Fruit fly (Drosophila melanogaster) whole organism, embryonic: Measurements from ENCODE around the gene SNRPG.

Experiments used
- Aef1 ChIP-seq: fragments of 200-800 bp; sonication (Bioruptor generic); IDR thresholded peaks from 3 replicates; pipeline ENCODE4 v1.3.6; 2022; ENCODE audit warnings: missing biosample characterization, missing genetic modification characterization
- CG10267 ChIP-seq: fragments of 200-800 bp; sonication (Bioruptor generic); optimal IDR thresholded peaks from 2 replicates; lab custom pipeline; 2018; ENCODE audit warnings: missing biosample characterization, mild to moderate bottlenecking, missing genetic modification characterization, moderate library complexity
- CG11093 ChIP-seq: fragments of 200-800 bp; sonication (Bioruptor generic); IDR thresholded peaks from 3 replicates; pipeline ENCODE4 v1.3.6; 2022; ENCODE audit warnings: missing biosample characterization, missing genetic modification characterization
- CG11560 ChIP-seq: fragments of 200-800 bp; sonication (Bioruptor generic); IDR thresholded peaks from 3 replicates; pipeline ENCODE4 v1.3.6; 2022; ENCODE audit warnings: missing biosample characterization, missing genetic modification characterization
- CG11696 ChIP-seq: fragments of 200-800 bp; sonication (Bioruptor generic); IDR thresholded peaks from 2 replicates; pipeline ENCODE4 v1.3.6; 2022; ENCODE audit warnings: missing biosample characterization, missing genetic modification characterization
- CG12071 ChIP-seq: fragments of 200-800 bp; sonication (Bioruptor generic); optimal IDR thresholded peaks from 3 replicates; lab custom pipeline; 2018; ENCODE audit warnings: missing biosample characterization, mild to moderate bottlenecking, missing genetic modification characterization
- CG13123 ChIP-seq: fragments of 200-800 bp; sonication (Bioruptor generic); optimal IDR thresholded peaks from 2 replicates; lab custom pipeline; 2016; ENCODE audit warnings: missing biosample characterization, missing genetic modification characterization
- CG14667 ChIP-seq: fragments of 200-800 bp; sonication (Bioruptor generic); IDR thresholded peaks from 2 replicates; pipeline ENCODE4 v1.3.6; 2022; ENCODE audit warnings: missing biosample characterization, missing genetic modification characterization
- CG14710 ChIP-seq: fragments of 200-800 bp; sonication (Bioruptor generic); optimal IDR thresholded peaks from 3 replicates; lab custom pipeline; 2019; ENCODE audit warnings: missing biosample characterization, mild to moderate bottlenecking, missing genetic modification characterization, moderate library complexity
- CG15269 ChIP-seq: fragments of 200-800 bp; sonication (Bioruptor generic); optimal IDR thresholded peaks from 2 replicates; lab custom pipeline; 2018; ENCODE audit warnings: missing biosample characterization, mild to moderate bottlenecking, missing genetic modification characterization, moderate library complexity
- CG16779 ChIP-seq: fragments of 200-800 bp; sonication (Bioruptor generic); IDR thresholded peaks from 2 replicates; pipeline ENCODE4 v1.3.6; 2022; ENCODE audit warnings: missing biosample characterization, missing genetic modification characterization
- CG16863 ChIP-seq: fragments of 200-800 bp; sonication (Bioruptor generic); optimal IDR thresholded peaks from 3 replicates; lab custom pipeline; 2016; ENCODE audit warnings: missing biosample characterization, missing genetic modification characterization
- CG30403 ChIP-seq: fragments of 200-800 bp; sonication (Bioruptor generic); optimal IDR thresholded peaks from 3 replicates; lab custom pipeline; 2016; ENCODE audit warnings: missing biosample characterization, missing genetic modification characterization
- CG34376 ChIP-seq: fragments of 200-800 bp; sonication (Bioruptor generic); optimal IDR thresholded peaks from 2 replicates; lab custom pipeline; 2018; ENCODE audit warnings: missing biosample characterization, mild to moderate bottlenecking, missing genetic modification characterization
- CG4360 ChIP-seq: fragments of 200-800 bp; sonication (Bioruptor generic); IDR thresholded peaks from 2 replicates; pipeline ENCODE4 v1.3.6; 2022; ENCODE audit warnings: missing biosample characterization, missing genetic modification characterization
- CG5180 ChIP-seq: fragments of 200-800 bp; sonication (Bioruptor generic); optimal IDR thresholded peaks from 3 replicates; lab custom pipeline; 2017; ENCODE audit warnings: missing biosample characterization, missing genetic modification characterization, mild to moderate bottlenecking, moderate library complexity, missing genetic modification reagents
- CG5245 ChIP-seq: fragments of 200-800 bp; sonication (Bioruptor generic); optimal IDR thresholded peaks from 3 replicates; lab custom pipeline; 2016; ENCODE audit warnings: missing biosample characterization, missing genetic modification characterization
- CG6683 ChIP-seq: fragments of 200-800 bp; sonication (Bioruptor generic); optimal IDR thresholded peaks from 2 replicates; lab custom pipeline; 2017; ENCODE audit warnings: missing biosample characterization, mild to moderate bottlenecking, missing genetic modification characterization, missing genetic modification reagents
- CG7839 ChIP-seq: fragments of 200-800 bp; sonication (Bioruptor generic); optimal IDR thresholded peaks from 3 replicates; lab custom pipeline; 2018; ENCODE audit warnings: missing biosample characterization, mild to moderate bottlenecking, missing genetic modification characterization, moderate library complexity
- CG9437 ChIP-seq: fragments of 200-800 bp; sonication (Bioruptor generic); optimal IDR thresholded peaks from 2 replicates; lab custom pipeline; 2018; ENCODE audit warnings: missing biosample characterization, mild to moderate bottlenecking, missing genetic modification characterization
- Ets97D ChIP-seq: fragments of 200-800 bp; sonication (Bioruptor generic); optimal IDR thresholded peaks from 3 replicates; lab custom pipeline; 2016; ENCODE audit warnings: missing biosample characterization, missing genetic modification characterization
- Fer1 ChIP-seq: fragments of 200-800 bp; sonication (Bioruptor generic); optimal IDR thresholded peaks from 2 replicates; lab custom pipeline; 2017; ENCODE audit warnings: missing biosample characterization, mild to moderate bottlenecking, missing genetic modification characterization
- HmgD ChIP-seq: fragments of 200-800 bp; sonication (Bioruptor generic); optimal IDR thresholded peaks from 3 replicates; lab custom pipeline; 2016; ENCODE audit warnings: missing biosample characterization, missing genetic modification characterization
- NfI ChIP-seq: fragments of 200-800 bp; sonication (Bioruptor generic); optimal IDR thresholded peaks from 3 replicates; lab custom pipeline; 2018; ENCODE audit warnings: missing biosample characterization, mild to moderate bottlenecking, missing genetic modification characterization, moderate library complexity
- Oaz ChIP-seq: fragments of 200-800 bp; sonication (Bioruptor generic); IDR thresholded peaks from 2 replicates; pipeline ENCODE4 v1.3.6; 2022; ENCODE audit warnings: missing biosample characterization, missing genetic modification characterization
- Rx ChIP-seq: fragments of 200-800 bp; sonication (Bioruptor generic); IDR thresholded peaks from 2 replicates; pipeline ENCODE4 v1.3.6; 2022; ENCODE audit warnings: missing biosample characterization, missing genetic modification characterization
- Sox102F ChIP-seq: fragments of 200-800 bp; sonication (Bioruptor generic); optimal IDR thresholded peaks from 2 replicates; lab custom pipeline; 2018; ENCODE audit warnings: missing biosample characterization, mild to moderate bottlenecking, missing genetic modification characterization, moderate library complexity
- ash1 ChIP-seq: fragments of 200-800 bp; sonication (Bioruptor generic); optimal IDR thresholded peaks from 2 replicates; lab custom pipeline; 2018; ENCODE audit warnings: missing biosample characterization, mild to moderate bottlenecking, missing genetic modification characterization
- btn ChIP-seq: fragments of 200-800 bp; sonication (Bioruptor generic); optimal IDR thresholded peaks from 2 replicates; lab custom pipeline; 2016; ENCODE audit warnings: missing biosample characterization, missing genetic modification characterization
- chn ChIP-seq: fragments of 200-800 bp; sonication (Bioruptor generic); optimal IDR thresholded peaks from 2 replicates; lab custom pipeline; 2016; ENCODE audit warnings: missing biosample characterization, missing genetic modification characterization
- dpn ChIP-seq, 2 experiments: fragments of 200-800 bp; sonication (Bioruptor generic); optimal IDR thresholded peaks; 3 replicates each; lab custom pipeline; 2016; ENCODE audit warnings: missing biosample characterization in 2 of 2, missing genetic modification characterization in 2 of 2
- ems ChIP-seq: fragments of 200-800 bp; sonication (Bioruptor generic); optimal IDR thresholded peaks from 3 replicates; lab custom pipeline; 2016; ENCODE audit warnings: missing biosample characterization, missing genetic modification characterization
- en ChIP-seq: fragments of 200-800 bp; sonication (Bioruptor generic); optimal IDR thresholded peaks from 2 replicates; lab custom pipeline; 2016; ENCODE audit warnings: missing biosample characterization, missing genetic modification characterization
- exex ChIP-seq: fragments of 200-800 bp; sonication (Bioruptor generic); optimal IDR thresholded peaks from 4 replicates; lab custom pipeline; 2018; ENCODE audit warnings: missing biosample characterization, mild to moderate bottlenecking, missing genetic modification characterization, moderate library complexity
- fu2 ChIP-seq: fragments of 200-800 bp; sonication (Bioruptor generic); optimal IDR thresholded peaks from 2 replicates; lab custom pipeline; 2016; ENCODE audit warnings: missing biosample characterization, missing genetic modification characterization
- grau ChIP-seq: fragments of 200-800 bp; optimal IDR thresholded peaks from 3 replicates; lab custom pipeline; 2019; ENCODE audit warnings: missing biosample characterization, mild to moderate bottlenecking, missing genetic modification characterization, moderate library complexity
- ham ChIP-seq: fragments of 200-800 bp; sonication (Bioruptor generic); IDR thresholded peaks from 2 replicates; pipeline ENCODE4 v1.3.6; 2022; ENCODE audit warnings: missing biosample characterization, missing genetic modification characterization
- hkb ChIP-seq, 2 experiments: fragments of 200-800 bp in 1 of 2; fragments of >200 bp in 1 of 2; sonication (Bioruptor generic) in 1 of 2; IDR thresholded peaks in 1 of 2; optimal IDR thresholded peaks in 1 of 2; 2 replicates each; pipeline versions ENCODE4 v1.3.6 to Lab custom; 2017 to 2022; ENCODE audit warnings: missing biosample characterization in 1 of 2, missing genetic modification characterization in 1 of 2
- jigr1 ChIP-seq: fragments of 200-800 bp; sonication (Bioruptor generic); IDR thresholded peaks from 3 replicates; pipeline ENCODE4 v1.3.6; 2022; ENCODE audit warnings: missing biosample characterization, missing genetic modification characterization
- lov ChIP-seq, 2 experiments: fragments of 200-800 bp in 1 of 2; fragments of >200 bp in 1 of 2; sonication (Bioruptor generic) in 1 of 2; IDR thresholded peaks in 1 of 2; optimal IDR thresholded peaks in 1 of 2; 2 replicates in 1 of 2; 3 replicates in 1 of 2; pipeline versions ENCODE4 v1.3.6 to Lab custom; 2017 to 2022; ENCODE audit warnings: missing biosample characterization in 1 of 2, missing genetic modification characterization in 1 of 2
- nerfin-2 ChIP-seq: fragments of 200-800 bp; sonication (Bioruptor generic); IDR thresholded peaks from 2 replicates; pipeline ENCODE4 v1.3.6; 2022; ENCODE audit warnings: missing biosample characterization, missing genetic modification characterization; ENCODE audit not compliant: partially characterized antibody
- oc ChIP-seq: fragments of 200-800 bp; sonication (Bioruptor generic); optimal IDR thresholded peaks from 2 replicates; lab custom pipeline; 2018; ENCODE audit warnings: missing biosample characterization, mild to moderate bottlenecking, missing genetic modification characterization, moderate library complexity
- sens ChIP-seq: fragments of 200-800 bp; sonication (Bioruptor generic); peaks from one replicate; lab custom pipeline; 2016; ENCODE audit warnings: missing biosample characterization, missing genetic modification characterization
- seq ChIP-seq: fragments of 200-800 bp; sonication (Bioruptor generic); IDR thresholded peaks from 2 replicates; pipeline ENCODE4 v1.3.6; 2022; ENCODE audit warnings: missing biosample characterization, missing genetic modification characterization
- sisA ChIP-seq: fragments of 200-800 bp; sonication (Bioruptor generic); IDR thresholded peaks from 2 replicates; pipeline ENCODE4 v1.3.6; 2022; ENCODE audit warnings: missing biosample characterization, missing genetic modification characterization
- stc ChIP-seq: fragments of 200-800 bp; sonication (Bioruptor generic); IDR thresholded peaks from 2 replicates; pipeline ENCODE4 v1.3.6; 2022; ENCODE audit warnings: missing biosample characterization, missing genetic modification characterization
- trh ChIP-seq: fragments of 200-800 bp; sonication (Bioruptor generic); optimal IDR thresholded peaks from 2 replicates; lab custom pipeline; 2016; ENCODE audit warnings: missing biosample characterization, missing genetic modification characterization
- vnd ChIP-seq: fragments of 200-800 bp; sonication (Bioruptor generic); IDR thresholded peaks from 3 replicates; pipeline ENCODE4 v1.3.6; 2022; ENCODE audit warnings: missing biosample characterization, missing genetic modification characterization; ENCODE audit not compliant: partially characterized antibody

The SNRPG gene

DNA sequence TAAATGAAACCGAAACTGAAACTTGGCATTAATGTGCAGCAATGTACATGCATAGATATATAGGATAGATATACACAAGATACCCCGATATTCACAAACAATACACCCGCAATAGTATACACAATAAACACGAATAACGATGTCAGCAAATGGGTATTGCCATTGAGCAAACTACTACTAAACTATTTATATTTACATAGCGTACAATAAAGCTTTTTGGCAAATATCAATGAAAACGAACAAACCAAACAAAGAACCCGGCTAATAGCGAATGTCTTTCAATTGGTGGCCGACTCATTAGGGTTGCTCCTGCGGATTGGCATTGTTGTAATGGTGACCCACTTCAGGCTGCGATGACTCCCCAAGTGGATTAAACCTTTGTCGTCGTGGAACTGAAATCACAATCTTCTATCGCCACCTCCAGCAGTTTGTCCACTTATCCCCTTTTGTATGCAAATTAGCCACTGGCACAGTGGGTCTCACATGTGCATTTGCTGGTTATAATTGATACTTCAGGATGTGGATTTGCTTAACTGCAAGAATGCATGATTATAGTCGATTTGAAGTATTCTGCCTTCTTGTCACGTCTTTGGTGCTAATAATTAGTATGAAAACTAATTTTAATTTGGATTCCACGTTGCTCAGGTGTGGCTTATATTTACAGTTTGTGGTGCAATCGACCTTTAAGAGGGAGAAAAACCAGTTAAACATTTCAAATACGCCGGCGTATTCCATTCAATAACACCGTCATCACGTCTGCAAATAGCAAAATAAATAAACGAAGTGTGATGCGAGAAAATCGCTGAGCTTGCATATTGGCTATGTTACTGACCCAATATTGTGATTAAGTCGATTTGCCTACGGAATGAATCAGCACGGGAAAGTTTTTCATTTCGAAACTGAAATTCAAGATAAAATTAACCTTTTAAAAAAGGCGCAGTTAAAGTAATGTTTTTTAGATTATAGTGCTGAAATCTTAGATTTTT lies 10.2 kb upstream of the SNRPG start (continued):
- TF ChIP-seq Ets97D (GFP tag; lab: Kevin White, UChicago), result peak; percentile 59
- TF ChIP-seq CG9437 (GFP tag; lab: Kevin White, UChicago), result no peak
- TF ChIP-seq CG30403 (GFP tag; lab: Kevin White, UChicago), result no peak
- TF ChIP-seq Sox102F (GFP tag; lab: Kevin White, UChicago), result peak; percentile 43
- TF ChIP-seq HmgD (GFP tag; lab: Kevin White, UChicago), result no peak
- TF ChIP-seq seq (GFP tag; lab: Robert Waterston, UW), result no peak
- TF ChIP-seq jigr1 (GFP tag; lab: Robert Waterston, UW), result no peak
- no peak for TF ChIP-seq CG13123
- TF ChIP-seq CG10267, result no peak
- TF ChIP-seq CG4360 (GFP tag; lab: Robert Waterston, UW), result no peak
- peak; percentile 62 for TF ChIP-seq CG11696 (GFP tag; lab: Robert Waterston, UW)
- TF ChIP-seq CG5180, result peak; percentile 2
- no peak for TF ChIP-seq CG34376 (GFP tag; lab: Kevin White, UChicago)
- no peak for TF ChIP-seq fu2 (GFP tag; lab: Kevin White, UChicago)
- no peak for TF ChIP-seq CG11560 (tag; lab: Robert Waterston, UW)
- no peak for TF ChIP-seq ems (GFP tag; lab: Kevin White, UChicago)
- no peak for TF ChIP-seq NfI
- TF ChIP-seq Aef1 (GFP tag; lab: Robert Waterston, UW), result no peak
- TF ChIP-seq ash1 (GFP tag; lab: Kevin White, UChicago), result no peak
- TF ChIP-seq CG14667 (GFP tag; lab: Robert Waterston, UW), result no peak
- peak; percentile 72 for TF ChIP-seq stc (GFP tag; lab: Robert Waterston, UW)
- TF ChIP-seq Oaz (GFP tag; lab: Robert Waterston, UW), result peak; percentile 73
- no peak for TF ChIP-seq CG5245 (GFP tag; lab: Kevin White, UChicago)
- TF ChIP-seq lov (optimal IDR thresholded peaks at IDR 0.05; lab: Kevin White, UChicago), result no peak
- TF ChIP-seq lov (GFP tag; IDR thresholded peaks at IDR 0.05; lab: Robert Waterston, UW), result 0 out of 3 replicates have a peak, but pooled peaks have one; percentile 43
- TF ChIP-seq en (GFP tag; lab: Kevin White, UChicago), result peak; percentile 75
- no peak for TF ChIP-seq sisA (GFP tag; lab: Robert Waterston, UW)
- TF ChIP-seq Fer1, result no peak
- no peak for TF ChIP-seq btn (GFP tag; lab: Kevin White, UChicago)
- peak; percentile 70 for TF ChIP-seq CG7839 (tag; lab: Kevin White, UChicago)
- TF ChIP-seq CG15269, result peak; percentile 59
- no peak for TF ChIP-seq CG14710 (tag; lab: Kevin White, UChicago)
- no peak for TF ChIP-seq CG6683
- peak; percentile 97 for TF ChIP-seq sens (GFP tag; lab: Kevin White, UChicago)
- no peak for TF ChIP-seq CG12071
- no peak for TF ChIP-seq CG11093 (GFP tag; lab: Robert Waterston, UW)
- no peak for TF ChIP-seq chn (GFP tag; lab: Kevin White, UChicago)
- peak; percentile 55 for TF ChIP-seq Rx (GFP tag; lab: Robert Waterston, UW)
- TF ChIP-seq trh (GFP tag; lab: Kevin White, UChicago), result peak; percentile 8
- no peak for TF ChIP-seq exex (tag; lab: Kevin White, UChicago)
- TF ChIP-seq CG16779 (GFP tag; lab: Robert Waterston, UW), result no peak
- peak in 1 of 2 experiments; percentile 81 for TF ChIP-seq dpn (GFP tag; optimal IDR thresholded peaks at IDR 0.05; lab: Kevin White, UChicago)
- TF ChIP-seq CG16863 (GFP tag; lab: Kevin White, UChicago), result no peak
- TF ChIP-seq ham (GFP tag; lab: Robert Waterston, UW), result no peak
- no peak for TF ChIP-seq hkb (optimal IDR thresholded peaks at IDR 0.05; lab: Kevin White, UChicago)
- TF ChIP-seq hkb (GFP tag; IDR thresholded peaks at IDR 0.05; lab: Robert Waterston, UW), result no peak
- peak; percentile 26 for TF ChIP-seq grau (tag; lab: Kevin White, UChicago)
- TF ChIP-seq vnd (GFP tag; lab: Robert Waterston, UW), result no peak
- TF ChIP-seq oc, result peak; percentile 57
- no peak for TF ChIP-seq nerfin-2 (GFP tag; lab: Robert Waterston, UW)
